6 fruit fly cellular contexts compared by ENCODE assay signal in genomic region chrX:15857601-15858284, dm6.
TF ChIP-seq lines count a peak whose summit lies in the region.

CG46440 (minus strand) TSS chrX:15857823.
Myb (minus strand) TSS chrX:15857823.

- TF ChIP-seq CTCF in S2 (optimal IDR thresholded peaks at IDR 0.05; lab: Kevin White, UChicago), result peak; percentile 3 to 25
- TF ChIP-seq CTCF in whole organism, embryonic (GFP tag; optimal IDR thresholded peaks at IDR 0.05; lab: Kevin White, UChicago), result no peak

TF ChIP-seq in whole organism, adult, 20 proteins besides CTCF, POLR2A, EP300 and RAD21:
- TF ChIP-seq tj (GFP tag; optimal IDR thresholded peaks at IDR 0.05; lab: Kevin White, UChicago), result peak; percentile 3
- no peak for TF ChIP-seq CG5204 (GFP tag; optimal IDR thresholded peaks at IDR 0.05; lab: Kevin White, UChicago)
- peak; percentile 3 for TF ChIP-seq pad (GFP tag; optimal IDR thresholded peaks at IDR 0.05; lab: Kevin White, UChicago)
- TF ChIP-seq bab1 (GFP tag; optimal IDR thresholded peaks at IDR 0.05; lab: Kevin White, UChicago), result peak; percentile 17
- no peak for TF ChIP-seq CG1620 (GFP tag; optimal IDR thresholded peaks at IDR 0.05; lab: Kevin White, UChicago)
- peak; percentile 17 for TF ChIP-seq CG14711 (tag; optimal IDR thresholded peaks at IDR 0.05; lab: Kevin White, UChicago)
- peak; percentile 31 for TF ChIP-seq Mnt (GFP tag; optimal IDR thresholded peaks at IDR 0.05; lab: Kevin White, UChicago)
- no peak for TF ChIP-seq Hr96 (GFP tag; optimal IDR thresholded peaks at IDR 0.05; lab: Kevin White, UChicago)

TF ChIP-seq in whole organism, embryonic, 481 proteins besides CTCF, POLR2A, EP300 and RAD21 (continues in another document):
- TF ChIP-seq sens (GFP tag; lab: Kevin White, UChicago) (peak; percentile 54), chinmo (GFP tag; IDR thresholded peaks at IDR 0.05; lab: Robert Waterston, UW; ENCODE audit: partially characterized antibody) (peak; percentile 64; the same call in 1 of the 4 replicates), exex (tag; optimal IDR thresholded peaks at IDR 0.05; lab: Kevin White, UChicago) (no peak), CG2116 (GFP tag; optimal IDR thresholded peaks at IDR 0.05; lab: Kevin White, UChicago) (peak; percentile 96), nom (GFP tag; optimal IDR thresholded peaks at IDR 0.05; lab: Kevin White, UChicago) (peak; percentile 37), trem (tag; optimal IDR thresholded peaks at IDR 0.05; lab: Kevin White, UChicago) (peak; percentile 18), Dref (GFP tag; IDR thresholded peaks at IDR 0.05; lab: Robert Waterston, UW) (peak; percentile 88), CG6813 (GFP tag; optimal IDR thresholded peaks at IDR 0.05; lab: Kevin White, UChicago) (no peak), Atf-2 (GFP tag; optimal IDR thresholded peaks at IDR 0.05; lab: Kevin White, UChicago) (no peak), CG2129 (GFP tag; IDR thresholded peaks at IDR 0.05; lab: Robert Waterston, UW; ENCODE audit: partially characterized antibody) (peak; percentile 59), hbn (GFP tag; IDR thresholded peaks at IDR 0.05; lab: Robert Waterston, UW; ENCODE audit: partially characterized antibody) (peak; percentile 56), D19A (tag; optimal IDR thresholded peaks at IDR 0.05; lab: Kevin White, UChicago) (peak; percentile 54), CG7839 (tag; optimal IDR thresholded peaks at IDR 0.05; lab: Kevin White, UChicago) (no peak), Lhr (GFP tag; optimal IDR thresholded peaks at IDR 0.05; lab: Kevin White, UChicago) (no peak), prd (optimal IDR thresholded peaks at IDR 0.05; lab: Kevin White, UChicago) (no peak), prd (GFP tag; IDR thresholded peaks at IDR 0.05; lab: Robert Waterston, UW) (peak; percentile 16; the same call in 1 of the 3 replicates), CG3995 (GFP tag; optimal IDR thresholded peaks at IDR 0.05; lab: Kevin White, UChicago) (peak; percentile 71), pzg (GFP tag; optimal IDR thresholded peaks at IDR 0.05; lab: Kevin White, UChicago) (peak; percentile 68), CG17802 (tag; optimal IDR thresholded peaks at IDR 0.05; lab: Kevin White, UChicago) (peak; percentile 65), vnd (GFP tag; IDR thresholded peaks at IDR 0.05; lab: Robert Waterston, UW; ENCODE audit: partially characterized antibody) (peak; percentile 83)

TF ChIP-seq in whole organism, prepupa, 60 proteins besides CTCF, POLR2A, EP300 and RAD21:
- no peak for TF ChIP-seq esn (GFP tag; optimal IDR thresholded peaks at IDR 0.05; lab: Kevin White, UChicago)
- no peak for TF ChIP-seq fd59A (GFP tag; optimal IDR thresholded peaks at IDR 0.05; lab: Kevin White, UChicago)
- TF ChIP-seq svp (GFP tag; lab: Kevin White, UChicago), result peak; percentile 5
- TF ChIP-seq Eip93F (GFP tag; optimal IDR thresholded peaks at IDR 0.05; lab: Kevin White, UChicago), result no peak
- no peak for TF ChIP-seq net (GFP tag; optimal IDR thresholded peaks at IDR 0.05; lab: Kevin White, UChicago)
- TF ChIP-seq CG6163 (GFP tag; IDR thresholded peaks at IDR 0.05; lab: Robert Waterston, UW), result no peak
- TF ChIP-seq eg (GFP tag; IDR thresholded peaks at IDR 0.05; lab: Robert Waterston, UW), result no peak
- TF ChIP-seq CG15336 (GFP tag; IDR thresholded peaks at IDR 0.05; lab: Robert Waterston, UW), result 0 out of 2 replicates have a peak, but pooled peaks have one; percentile 20
- peak; percentile 1 for TF ChIP-seq Eip78C (GFP tag; lab: Kevin White, UChicago)
- TF ChIP-seq Sox102F (GFP tag; optimal IDR thresholded peaks at IDR 0.05; lab: Kevin White, UChicago), result no peak
- no peak for TF ChIP-seq Lpt (GFP tag; optimal IDR thresholded peaks at IDR 0.05; lab: Kevin White, UChicago)
- TF ChIP-seq topi (GFP tag; optimal IDR thresholded peaks at IDR 0.05; lab: Kevin White, UChicago), result peak; percentile 7
- peak; percentile 18 for TF ChIP-seq dsx (GFP tag; optimal IDR thresholded peaks at IDR 0.05; lab: Kevin White, UChicago; ENCODE audit: poor library complexity, severe bottlenecking)
- TF ChIP-seq lz (GFP tag; optimal IDR thresholded peaks at IDR 0.05; lab: Kevin White, UChicago), result peak; percentile 1
- no peak for TF ChIP-seq Ets96B (tag; optimal IDR thresholded peaks at IDR 0.05; lab: Kevin White, UChicago)
TF ChIP-seq in whole organism, prepupa: peak in this region for 6.

TF ChIP-seq in whole organism, pupa, 21 proteins besides CTCF, POLR2A, EP300 and RAD21:
- TF ChIP-seq fd96Ca (GFP tag; IDR thresholded peaks at IDR 0.05; lab: Robert Waterston, UW) (no peak), Snoo (tag; optimal IDR thresholded peaks at IDR 0.05; lab: Kevin White, UChicago) (no peak), CG10348 (GFP tag; IDR thresholded peaks at IDR 0.05; lab: Robert Waterston, UW) (no peak), Pif1A (GFP tag; optimal IDR thresholded peaks at IDR 0.05; lab: Kevin White, UChicago) (no peak), CG34367 (tag; optimal IDR thresholded peaks at IDR 0.05; lab: Kevin White, UChicago) (no peak), CG32121 (GFP tag; IDR thresholded peaks at IDR 0.05; lab: Robert Waterston, UW) (no peak), rn (GFP tag; IDR thresholded peaks at IDR 0.05; lab: Robert Waterston, UW) (no peak), CG14655 (GFP tag; optimal IDR thresholded peaks at IDR 0.05; lab: Kevin White, UChicago) (no peak), CG4496 (GFP tag; IDR thresholded peaks at IDR 0.05; lab: Robert Waterston, UW) (0 out of 3 replicates have a peak, but pooled peaks have one; percentile 29), Ets98B (GFP tag; IDR thresholded peaks at IDR 0.05; lab: Robert Waterston, UW) (0 out of 2 replicates have a peak, but pooled peaks have one; percentile 7), CG8301 (tag; optimal IDR thresholded peaks at IDR 0.05; lab: Kevin White, UChicago) (no peak)

TF ChIP-seq in whole organism, wandering third instar larva, 38 proteins besides CTCF, POLR2A, EP300 and RAD21:
- TF ChIP-seq sage (GFP tag; optimal IDR thresholded peaks at IDR 0.05; lab: Kevin White, UChicago), result peak; percentile 3
- TF ChIP-seq Hr78 (GFP tag; optimal IDR thresholded peaks at IDR 0.05; lab: Kevin White, UChicago), result no peak
- TF ChIP-seq Abd-B (GFP tag; optimal IDR thresholded peaks at IDR 0.05; lab: Kevin White, UChicago), result no peak
- TF ChIP-seq foxo (GFP tag; optimal IDR thresholded peaks at IDR 0.05; lab: Kevin White, UChicago), result peak in 1 of 2 experiments; percentile 24
- no peak for TF ChIP-seq tai (GFP tag; optimal IDR thresholded peaks at IDR 0.05; lab: Kevin White, UChicago)
- TF ChIP-seq h (GFP tag; optimal IDR thresholded peaks at IDR 0.05; lab: Kevin White, UChicago), result no peak
- TF ChIP-seq br (GFP tag; optimal IDR thresholded peaks at IDR 0.05; lab: Kevin White, UChicago), result no peak
- TF ChIP-seq fru (GFP tag; optimal IDR thresholded peaks at IDR 0.05; lab: Kevin White, UChicago), result no peak
- no peak for TF ChIP-seq usp (GFP tag; optimal IDR thresholded peaks at IDR 0.05; lab: Kevin White, UChicago)
- TF ChIP-seq CG9705 (GFP tag; optimal IDR thresholded peaks at IDR 0.05; lab: Kevin White, UChicago), result no peak
- TF ChIP-seq sv (GFP tag; optimal IDR thresholded peaks at IDR 0.05; lab: Kevin White, UChicago), result no peak
- no peak for TF ChIP-seq psq (GFP tag; optimal IDR thresholded peaks at IDR 0.05; lab: Kevin White, UChicago)
- TF ChIP-seq ey (GFP tag; optimal IDR thresholded peaks at IDR 0.05; lab: Kevin White, UChicago), result no peak
- TF ChIP-seq Dif (GFP tag; optimal IDR thresholded peaks at IDR 0.05; lab: Kevin White, UChicago; ENCODE audit: partially characterized antibody), result no peak
- TF ChIP-seq Hr83 (GFP tag; optimal IDR thresholded peaks at IDR 0.05; lab: Kevin White, UChicago; ENCODE audit: poor library complexity, severe bottlenecking), result no peak
- no peak for TF ChIP-seq brk (GFP tag; optimal IDR thresholded peaks at IDR 0.05; lab: Kevin White, UChicago)
- no peak for TF ChIP-seq jim (GFP tag; optimal IDR thresholded peaks at IDR 0.05; lab: Kevin White, UChicago)
- no peak for TF ChIP-seq dsf (GFP tag; optimal IDR thresholded peaks at IDR 0.05; lab: Kevin White, UChicago; ENCODE audit: borderline replicate concordance)
- TF ChIP-seq CrebA (GFP tag; optimal IDR thresholded peaks at IDR 0.05; lab: Kevin White, UChicago; ENCODE audit: borderline replicate concordance), result no peak
- no peak for TF ChIP-seq CG32264 (GFP tag; optimal IDR thresholded peaks at IDR 0.05; lab: Kevin White, UChicago)
- TF ChIP-seq Hnf4 (GFP tag; optimal IDR thresholded peaks at IDR 0.05; lab: Kevin White, UChicago), result peak; percentile 61
- TF ChIP-seq Myc (optimal IDR thresholded peaks at IDR 0.05; lab: Kevin White, UChicago), result no peak
- TF ChIP-seq Sp1 (GFP tag; optimal IDR thresholded peaks at IDR 0.05; lab: Kevin White, UChicago), result no peak
- TF ChIP-seq GATAd (GFP tag; optimal IDR thresholded peaks at IDR 0.05; lab: Kevin White, UChicago), result no peak
- TF ChIP-seq dmrt93B (GFP tag; optimal IDR thresholded peaks at IDR 0.05; lab: Kevin White, UChicago), result no peak
- no peak for TF ChIP-seq Vsx2 (GFP tag; optimal IDR thresholded peaks at IDR 0.05; lab: Kevin White, UChicago; ENCODE audit: partially characterized antibody)
- TF ChIP-seq OdsH (GFP tag; optimal IDR thresholded peaks at IDR 0.05; lab: Kevin White, UChicago), result peak; percentile 16
- no peak for TF ChIP-seq Rel (GFP tag; optimal IDR thresholded peaks at IDR 0.05; lab: Kevin White, UChicago)
- no peak for TF ChIP-seq Rel (tag; optimal IDR thresholded peaks at IDR 0.05; lab: Kevin White, UChicago)
- no peak for TF ChIP-seq rgr (GFP tag; optimal IDR thresholded peaks at IDR 0.05; lab: Kevin White, UChicago)
- peak; percentile 33 for TF ChIP-seq woc (GFP tag; optimal IDR thresholded peaks at IDR 0.05; lab: Kevin White, UChicago)
- no peak for TF ChIP-seq dl (GFP tag; optimal IDR thresholded peaks at IDR 0.05; lab: Kevin White, UChicago; ENCODE audit: insufficient read depth in 1 of 2, partially characterized antibody in 2 of 2)
- no peak for TF ChIP-seq N (GFP tag; optimal IDR thresholded peaks at IDR 0.05; lab: Kevin White, UChicago)
- TF ChIP-seq pan (optimal IDR thresholded peaks at IDR 0.05; lab: Kevin White, UChicago), result no peak
- TF ChIP-seq Mio (GFP tag; optimal IDR thresholded peaks at IDR 0.05; lab: Kevin White, UChicago), result no peak
- no peak for TF ChIP-seq HLH106 (tag; optimal IDR thresholded peaks at IDR 0.05; lab: Kevin White, UChicago)
- TF ChIP-seq lola (GFP tag; optimal IDR thresholded peaks at IDR 0.05; lab: Kevin White, UChicago), result no peak
- no peak for TF ChIP-seq Dfd (GFP tag; optimal IDR thresholded peaks at IDR 0.05; lab: Kevin White, UChicago)
- no peak for TF ChIP-seq Jra (GFP tag; optimal IDR thresholded peaks at IDR 0.05; lab: Kevin White, UChicago)
